Worm (Caenorhabditis elegans): ENCODE results near the gene trf-1.

DNA sequence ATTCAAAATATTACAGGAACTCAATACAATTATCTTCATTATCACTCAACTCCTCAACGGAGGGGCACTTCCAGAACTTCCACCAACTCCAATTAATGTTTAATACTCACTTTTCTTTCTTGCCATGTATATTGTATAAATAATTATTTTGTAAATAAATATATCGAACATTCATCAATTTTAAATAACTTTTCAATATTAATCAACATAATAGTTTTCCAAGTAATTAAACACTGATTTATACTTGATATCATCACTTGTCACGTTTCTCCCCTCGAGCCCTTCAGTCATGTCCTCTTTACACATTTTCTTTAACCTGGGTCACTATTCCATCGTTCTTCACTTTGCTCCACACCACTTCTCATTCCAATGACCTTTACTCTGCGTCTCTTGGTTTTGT is 27.3 kb upstream of the trf-1 start, which contains the start of gene mig-18:
- no peak for TF ChIP-seq nhr-77 (tag; optimal IDR thresholded peaks at IDR 0.05)
- TF ChIP-seq ztf-11 (tag; optimal IDR thresholded peaks at IDR 0.05): no peak
- TF ChIP-seq Y48G9A.11 (GFP tag; IDR thresholded peaks at IDR 0.05): no peak
